Worm (Caenorhabditis elegans) whole organism, L4 larva: ENCODE results near the gene Y54G2A.18.

Source experiments
- F26F4.8 ChIP-seq: fragments of 200-800 bp; sonication (Bioruptor generic); conservative IDR thresholded peaks from 2 replicates; pipeline ENCODE4 v1.3.6; 2022; ENCODE audit warnings: missing genetic modification characterization, missing compliant biosample characterization
- F49E8.2 ChIP-seq: sonication (generic microtip); optimal IDR thresholded peaks from 2 replicates; lab custom pipeline; 2016; ENCODE audit warnings: missing compliant biosample characterization, mild to moderate bottlenecking, missing genetic modification characterization, borderline replicate concordance
- R02D3.7 ChIP-seq: fragments of 150-350 bp; sonication (generic microtip); optimal IDR thresholded peaks from 3 replicates; lab custom pipeline; 2014; ENCODE audit warnings: missing biosample characterization, missing genetic modification characterization
- ces-1 ChIP-seq: fragments of 150-350 bp; sonication (generic microtip); optimal IDR thresholded peaks from 4 replicates; lab custom pipeline; 2014; ENCODE audit warnings: missing biosample characterization, missing genetic modification reagents, missing genetic modification characterization
- fos-1 ChIP-seq: fragments of 150-350 bp; optimal IDR thresholded peaks from 2 replicates; lab custom pipeline; 2014; ENCODE audit warnings: missing biosample characterization, missing genetic modification characterization
- hlh-30 ChIP-seq: sonication (generic microtip); optimal IDR thresholded peaks from 2 replicates; lab custom pipeline; 2017; ENCODE audit warnings: antibody characterized with exemption, mild to moderate bottlenecking, missing genetic modification characterization, missing compliant biosample characterization; ENCODE audit not compliant: insufficient read depth
- jun-1 ChIP-seq: fragments of 150-350 bp; optimal IDR thresholded peaks from 2 replicates; lab custom pipeline; 2014; ENCODE audit warnings: missing biosample characterization, missing genetic modification reagents, missing genetic modification characterization
- lin-13 ChIP-seq: fragments of 150-350 bp; optimal IDR thresholded peaks from 2 replicates; lab custom pipeline; 2014; ENCODE audit warnings: missing biosample characterization, missing genetic modification reagents, missing genetic modification characterization
- mep-1 ChIP-seq: fragments of 150-350 bp; sonication (generic microtip); optimal IDR thresholded peaks from 3 replicates; lab custom pipeline; 2014; ENCODE audit warnings: missing biosample characterization, missing genetic modification characterization
- nhr-6 ChIP-seq: fragments of 150-350 bp; optimal IDR thresholded peaks from 2 replicates; lab custom pipeline; 2014; ENCODE audit warnings: missing biosample characterization, missing genetic modification characterization
- nhr-76 ChIP-seq: fragments of 150-350 bp; optimal IDR thresholded peaks from 2 replicates; lab custom pipeline; 2014; ENCODE audit warnings: missing biosample characterization, missing genetic modification characterization
- unc-62 ChIP-seq, 3 experiments: fragments of 150-350 bp in 1 of 3; sonication (generic microtip); optimal IDR thresholded peaks in 2 of 3; peaks in 1 of 3; 1 replicate in 1 of 3; 2 replicates in 2 of 3; lab custom pipeline; 2014 to 2017; ENCODE audit warnings: missing biosample characterization in 3 of 3, missing genetic modification characterization in 3 of 3, missing genetic modification reagents in 3 of 3, missing genotype in 1 of 3
- ztf-11 ChIP-seq: fragments of 150-350 bp; optimal IDR thresholded peaks from 2 replicates; lab custom pipeline; 2014; ENCODE audit warnings: missing biosample characterization, missing genetic modification characterization

DNA sequence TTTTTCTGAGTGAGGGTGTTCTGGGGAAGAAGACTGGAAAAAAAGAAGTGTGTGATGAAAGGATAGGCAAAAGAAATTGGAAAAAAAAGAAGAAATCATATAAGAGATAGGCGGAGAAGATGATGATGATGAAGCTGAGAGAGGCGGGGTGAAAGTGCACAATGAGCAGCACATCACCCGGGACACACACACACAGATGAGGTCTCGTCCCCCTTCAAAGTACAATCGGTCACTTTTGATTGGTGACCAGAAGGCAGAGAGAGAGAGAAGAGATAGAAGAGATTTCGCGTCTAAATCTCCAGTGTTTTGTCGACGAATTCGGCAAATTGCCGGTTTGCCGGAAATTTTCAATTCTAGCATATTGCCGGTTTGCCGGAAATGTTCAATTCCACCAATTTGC, 7.0 kb downstream of the Y54G2A.18 start:
- no peak for TF ChIP-seq jun-1 (tag; lab: Kevin White, UChicago)
- no peak for TF ChIP-seq ces-1 (GFP tag; lab: Kevin White, UChicago)
- no peak for TF ChIP-seq unc-62 (GFP tag; optimal IDR thresholded peaks at IDR 0.05 in 1 of 2; lab: Kevin White, UChicago)
- no peak for TF ChIP-seq unc-62 (tag; optimal IDR thresholded peaks at IDR 0.05; lab: Kevin White, UChicago)
- no peak for TF ChIP-seq F49E8.2 (tag; lab: Kevin White, UChicago)
- TF ChIP-seq ztf-11 (tag; lab: Kevin White, UChicago), result no peak
- no peak for TF ChIP-seq fos-1 (tag; lab: Kevin White, UChicago)
- TF ChIP-seq nhr-76 (tag; lab: Kevin White, UChicago), result no peak
- TF ChIP-seq hlh-30 (tag; lab: Kevin White, UChicago), result no peak
- TF ChIP-seq F26F4.8 (GFP tag; lab: Robert Waterston, UW), result no peak
- TF ChIP-seq R02D3.7 (tag; lab: Kevin White, UChicago), result no peak
- TF ChIP-seq lin-13 (GFP tag; lab: Kevin White, UChicago), result no peak
- no peak for TF ChIP-seq mep-1 (tag; lab: Kevin White, UChicago)
- no peak for TF ChIP-seq nhr-6 (tag; lab: Kevin White, UChicago)
